Worm (Caenorhabditis elegans): ENCODE data around the gene C06C6.9.

Gene C06C6.9

DNA sequence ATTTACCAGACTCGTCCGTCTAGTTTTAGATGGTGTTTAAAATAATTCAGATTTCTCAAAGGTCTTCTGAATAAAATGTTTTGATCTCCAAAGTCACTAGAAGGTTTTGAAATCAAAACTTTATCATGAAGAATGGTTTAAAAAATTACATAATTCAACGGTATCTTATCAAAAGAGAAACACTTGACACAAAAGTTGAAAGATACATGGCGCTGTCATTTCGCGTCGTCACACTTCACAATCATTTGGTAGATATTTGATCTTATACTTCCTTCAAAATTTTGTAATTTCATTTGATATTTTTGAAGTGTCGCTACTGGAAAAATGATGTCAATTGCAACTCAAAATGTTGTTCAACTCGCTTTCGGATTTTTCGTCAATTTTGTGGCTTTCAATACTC, 39.5 kb downstream of the C06C6.9 start, which contains the start of gene F36G9.3:
Gene F36G9.3, plus strand, starts transcription at position 301 of the 400 bp plus-strand sequence.
- no peak for TF ChIP-seq B0310.2 (tag; optimal IDR thresholded peaks at IDR 0.05)
- TF ChIP-seq ets-7 (tag; optimal IDR thresholded peaks at IDR 0.05), result no peak
- no peak for TF ChIP-seq sea-1 (GFP tag; conservative IDR thresholded peaks at IDR 0.05)
- no peak for TF ChIP-seq pes-1 (GFP tag; IDR thresholded peaks at IDR 0.05)
- TF ChIP-seq tra-4 (tag; optimal IDR thresholded peaks at IDR 0.05), result no peak
- TF ChIP-seq scrt-1 (GFP tag; IDR thresholded peaks at IDR 0.05), result no peak
- no peak for TF ChIP-seq flt-1 (GFP tag; IDR thresholded peaks at IDR 0.05)

- TF ChIP-seq hmbx-1 (tag; optimal IDR thresholded peaks at IDR 0.05) (no peak), tra-4 (tag; optimal IDR thresholded peaks at IDR 0.05) (no peak), pes-1 (GFP tag; IDR thresholded peaks at IDR 0.05) (no peak), hmg-4 (GFP tag; optimal IDR thresholded peaks at IDR 0.05) (no peak), ama-1 (optimal IDR thresholded peaks at IDR 0.05) (no peak), F13C5.2 (tag; optimal IDR thresholded peaks at IDR 0.05) (no peak), hnd-1 (tag; optimal IDR thresholded peaks at IDR 0.05) (no peak), tbx-11 (GFP tag; IDR thresholded peaks at IDR 0.05) (no peak), sea-1 (GFP tag; conservative IDR thresholded peaks at IDR 0.05) (no peak), ets-7 (tag; optimal IDR thresholded peaks at IDR 0.05) (no peak), scrt-1 (GFP tag; IDR thresholded peaks at IDR 0.05) (no peak), B0310.2 (tag; optimal IDR thresholded peaks at IDR 0.05) (no peak), ceh-36 (tag; optimal IDR thresholded peaks at IDR 0.05) (no peak), aly-1 (tag; optimal IDR thresholded peaks at IDR 0.05) (no peak), tbx-37 (GFP tag; conservative IDR thresholded peaks at IDR 0.05) (no peak)
Measured at ce11 chrV:15955497-15955896, 41.1 kb downstream of the C06C6.9 start, which contains the start of gene srh-186. TSS of gene srh-186 (plus strand) at chrV:15955797.

DNA sequence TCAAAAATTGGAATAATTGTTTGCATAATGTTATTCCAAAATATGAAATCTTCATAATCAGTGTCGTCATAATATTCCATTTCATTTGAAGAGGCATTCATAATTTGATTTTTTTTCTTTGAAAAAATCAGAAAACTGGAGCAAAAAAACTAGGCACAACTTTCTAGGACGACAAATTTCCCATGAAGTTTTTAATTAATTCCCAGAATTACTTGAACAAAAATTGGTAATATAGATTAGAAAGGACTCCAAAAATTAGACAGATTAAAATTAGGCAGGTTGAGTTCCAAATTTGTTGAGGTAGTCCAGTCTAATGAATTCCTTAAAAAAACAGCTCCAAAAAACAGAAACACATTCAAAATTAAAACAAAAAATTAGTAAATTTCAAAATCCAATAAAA, 41.6 kb downstream of the C06C6.9 start, which contains the start of gene srw-57:
Gene srw-57, minus strand, starts transcription at position 101 of the 400 bp plus-strand sequence.
- TF ChIP-seq tra-4 (tag; optimal IDR thresholded peaks at IDR 0.05), result no peak
- no peak for TF ChIP-seq scrt-1 (GFP tag; IDR thresholded peaks at IDR 0.05)
- TF ChIP-seq sea-1 (GFP tag; conservative IDR thresholded peaks at IDR 0.05), result no peak
- TF ChIP-seq hmbx-1 (tag; optimal IDR thresholded peaks at IDR 0.05), result no peak
- no peak for TF ChIP-seq tbx-37 (GFP tag; conservative IDR thresholded peaks at IDR 0.05)
- no peak for TF ChIP-seq F13C5.2 (tag; optimal IDR thresholded peaks at IDR 0.05)
- no peak for TF ChIP-seq hmg-4 (GFP tag; optimal IDR thresholded peaks at IDR 0.05)
- TF ChIP-seq ets-7 (tag; optimal IDR thresholded peaks at IDR 0.05), result no peak
- no peak for TF ChIP-seq aly-1 (tag; optimal IDR thresholded peaks at IDR 0.05)
- no peak for TF ChIP-seq flt-1 (GFP tag; IDR thresholded peaks at IDR 0.05)
- TF ChIP-seq ceh-13 (GFP tag; optimal IDR thresholded peaks at IDR 0.05), result no peak
- TF ChIP-seq ceh-36 (tag; optimal IDR thresholded peaks at IDR 0.05), result no peak
- TF ChIP-seq B0310.2 (tag; optimal IDR thresholded peaks at IDR 0.05), result no peak
- no peak for TF ChIP-seq tbx-11 (GFP tag; IDR thresholded peaks at IDR 0.05)
- TF ChIP-seq hnd-1 (tag; optimal IDR thresholded peaks at IDR 0.05), result no peak
- no peak for TF ChIP-seq ama-1 (optimal IDR thresholded peaks at IDR 0.05)
- no peak for TF ChIP-seq pes-1 (GFP tag; IDR thresholded peaks at IDR 0.05)

DNA sequence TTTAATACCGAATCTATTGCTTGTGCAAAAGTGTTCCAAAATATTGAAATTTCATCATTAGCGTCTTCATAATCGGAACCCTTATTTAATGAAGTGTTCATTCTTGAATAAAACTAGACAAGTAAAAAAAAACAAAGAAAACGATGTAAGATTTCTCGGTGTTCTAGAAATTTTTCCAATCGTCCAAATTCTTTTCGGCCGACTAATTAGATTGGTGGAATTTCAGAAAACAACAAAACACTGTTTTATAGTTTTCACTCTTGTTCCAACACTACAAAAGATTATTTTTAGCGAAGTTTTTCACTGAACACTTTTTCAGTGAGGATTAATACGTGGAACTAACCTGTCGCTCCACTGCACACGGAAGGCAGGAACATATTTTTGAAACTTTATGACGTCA, 43.8 kb downstream of the C06C6.9 start, which contains the start of gene srw-56:
Gene srw-56, minus strand, starts transcription at position 101 of the 400 bp plus-strand sequence.
- TF ChIP-seq B0310.2 (tag; optimal IDR thresholded peaks at IDR 0.05) (no peak), hmbx-1 (tag; optimal IDR thresholded peaks at IDR 0.05) (no peak), ama-1 (optimal IDR thresholded peaks at IDR 0.05) (no peak), tbx-11 (GFP tag; IDR thresholded peaks at IDR 0.05) (no peak), ceh-13 (GFP tag; optimal IDR thresholded peaks at IDR 0.05) (no peak)

DNA sequence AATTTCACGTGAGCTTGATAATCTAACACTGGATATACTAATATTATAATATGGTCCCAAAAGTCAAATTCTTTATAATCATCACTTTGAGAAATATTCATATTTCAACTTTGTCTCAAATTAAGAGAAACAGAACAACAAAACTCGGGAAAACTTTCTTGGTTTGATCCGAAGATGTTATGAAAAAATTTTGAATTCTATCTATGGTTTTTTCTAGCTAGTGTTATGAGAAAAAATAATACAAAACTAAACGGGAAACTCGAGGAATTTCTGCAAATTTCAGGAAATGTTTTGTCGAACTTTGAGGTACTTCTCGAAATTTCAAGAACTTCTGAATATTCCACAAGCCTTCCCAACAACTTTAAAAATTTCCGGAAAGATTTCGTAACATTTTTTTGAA, 45.7 kb downstream of the C06C6.9 start, which contains the start of gene srw-59:
Gene srw-59, minus strand, starts transcription at position 101 of the 400 bp plus-strand sequence.
- no peak for TF ChIP-seq sea-1 (GFP tag; conservative IDR thresholded peaks at IDR 0.05)
- no peak for TF ChIP-seq pes-1 (GFP tag; IDR thresholded peaks at IDR 0.05)
- TF ChIP-seq tbx-37 (GFP tag; conservative IDR thresholded peaks at IDR 0.05), result no peak
- no peak for TF ChIP-seq ceh-13 (GFP tag; optimal IDR thresholded peaks at IDR 0.05)
- no peak for TF ChIP-seq B0310.2 (tag; optimal IDR thresholded peaks at IDR 0.05)
- TF ChIP-seq hnd-1 (tag; optimal IDR thresholded peaks at IDR 0.05), result no peak
- no peak for TF ChIP-seq ama-1 (optimal IDR thresholded peaks at IDR 0.05)
- no peak for TF ChIP-seq ceh-36 (tag; optimal IDR thresholded peaks at IDR 0.05)
- no peak for TF ChIP-seq F13C5.2 (tag; optimal IDR thresholded peaks at IDR 0.05)
- TF ChIP-seq hmbx-1 (tag; optimal IDR thresholded peaks at IDR 0.05), result no peak
- TF ChIP-seq scrt-1 (GFP tag; IDR thresholded peaks at IDR 0.05), result no peak
- TF ChIP-seq tra-4 (tag; optimal IDR thresholded peaks at IDR 0.05), result no peak
- TF ChIP-seq ets-7 (tag; optimal IDR thresholded peaks at IDR 0.05), result no peak
- no peak for TF ChIP-seq tbx-11 (GFP tag; IDR thresholded peaks at IDR 0.05)
- TF ChIP-seq hmg-4 (GFP tag; optimal IDR thresholded peaks at IDR 0.05), result no peak
- no peak for TF ChIP-seq aly-1 (tag; optimal IDR thresholded peaks at IDR 0.05)
- TF ChIP-seq flt-1 (GFP tag; IDR thresholded peaks at IDR 0.05), result no peak

Data from whole organism, early embryonic.